Fruit fly (Drosophila melanogaster) whole organism, pupa: Measurements from ENCODE around the gene CSN3.

Experiments
- CG17806 ChIP-seq: fragments of 200-800 bp; sonication (Bioruptor generic); optimal IDR thresholded peaks from 2 replicates; lab custom pipeline; 2018; ENCODE audit warnings: missing biosample characterization, mild to moderate bottlenecking, missing genetic modification characterization, moderate library complexity
- CG8301 ChIP-seq: fragments of 200-800 bp; sonication (Bioruptor generic); optimal IDR thresholded peaks from 2 replicates; lab custom pipeline; 2018; ENCODE audit warnings: missing biosample characterization, mild to moderate bottlenecking, missing genetic modification characterization
- EcR ChIP-seq: fragments of 200-800 bp; sonication (Bioruptor generic); optimal IDR thresholded peaks from 3 replicates; lab custom pipeline; 2019; ENCODE audit warnings: missing biosample characterization, missing genetic modification characterization, mild to moderate bottlenecking, moderate library complexity, missing genetic modification reagents
- Ets98B ChIP-seq: fragments of 200-800 bp; sonication (Bioruptor generic); IDR thresholded peaks from 2 replicates; pipeline ENCODE4 v1.3.6; 2022; ENCODE audit warnings: missing biosample characterization, missing genetic modification characterization

dm6 chr3L:20837831-20838301, 3.5 kb downstream of the CSN3 start:
- TF ChIP-seq EcR = no peak
- TF ChIP-seq CG8301 (tag; lab: Kevin White, UChicago) = no peak
- no peak for TF ChIP-seq CG17806 (tag; lab: Kevin White, UChicago)
- no peak for TF ChIP-seq Ets98B (GFP tag; lab: Robert Waterston, UW)
